Worm (Caenorhabditis elegans): ENCODE measurements around the gene clh-2.

clh-2 gene

ce11 chrII:11307953-11308352 is 43.7 kb upstream of the clh-2 start:
- TF ChIP-seq elt-1 (tag; optimal IDR thresholded peaks at IDR 0.05; ENCODE audit: borderline replicate concordance, insufficient read depth) (no peak), mls-2 (tag; optimal IDR thresholded peaks at IDR 0.05) (no peak), flh-1 (GFP tag; optimal IDR thresholded peaks at IDR 0.05) (no peak), ham-2 (GFP tag; optimal IDR thresholded peaks at IDR 0.05) (no peak), lin-13 (tag; optimal IDR thresholded peaks at IDR 0.05) (no peak), mep-1 (tag; optimal IDR thresholded peaks at IDR 0.05) (no peak), ces-1 (GFP tag; optimal IDR thresholded peaks at IDR 0.05) (no peak), unc-39 (tag; optimal IDR thresholded peaks at IDR 0.05) (no peak), unc-120 (tag; optimal IDR thresholded peaks at IDR 0.05; ENCODE audit: poor library complexity, severe bottlenecking) (peak; percentile 23), snpc-4 (tag; optimal IDR thresholded peaks at IDR 0.05) (no peak), drap-1 (GFP tag; optimal IDR thresholded peaks at IDR 0.05) (no peak), M03D4.4 (tag; optimal IDR thresholded peaks at IDR 0.05) (no peak), hlh-1 (tag; optimal IDR thresholded peaks at IDR 0.05) (no peak), zip-8 (tag; optimal IDR thresholded peaks at IDR 0.05) (no peak), bed-3 (GFP tag; optimal IDR thresholded peaks at IDR 0.05) (no peak), nhr-237 (tag; optimal IDR thresholded peaks at IDR 0.05) (no peak), unc-62 (GFP tag; optimal IDR thresholded peaks at IDR 0.05) (peak; percentile 5)

ce11 chrII:11312223-11312622 is 39.5 kb upstream of the clh-2 start, which contains the start of gene T24F1.7:
TSS of gene T24F1.7 (plus strand) at chrII:11312523.
- no peak for TF ChIP-seq nhr-12 (tag; optimal IDR thresholded peaks at IDR 0.05)

ce11 chrII:11314165-11314564 is 37.5 kb upstream of the clh-2 start, which contains the start of gene T24F1.4:
TSS of gene T24F1.4 (minus strand) at chrII:11314265.
- TF ChIP-seq nhr-12 (tag; optimal IDR thresholded peaks at IDR 0.05) (no peak), lin-13 (tag; optimal IDR thresholded peaks at IDR 0.05) (no peak), unc-62 (GFP tag; optimal IDR thresholded peaks at IDR 0.05) (no peak), drap-1 (GFP tag; optimal IDR thresholded peaks at IDR 0.05) (no peak), ces-1 (GFP tag; optimal IDR thresholded peaks at IDR 0.05) (no peak), sem-2 (GFP tag; optimal IDR thresholded peaks at IDR 0.05) (no peak), elt-3 (tag; optimal IDR thresholded peaks at IDR 0.05) (no peak)

ce11 chrII:11316663-11317062 is 35.0 kb upstream of the clh-2 start:
- TF ChIP-seq elt-3 (tag; optimal IDR thresholded peaks at IDR 0.05) (no peak), ces-1 (GFP tag; optimal IDR thresholded peaks at IDR 0.05) (peak; percentile 26), blmp-1 (tag; optimal IDR thresholded peaks at IDR 0.05) (no peak), ceh-43 (GFP tag; optimal IDR thresholded peaks at IDR 0.05) (no peak), nhr-237 (tag; optimal IDR thresholded peaks at IDR 0.05) (no peak), lin-32 (GFP tag; optimal IDR thresholded peaks at IDR 0.05) (no peak)

ce11 chrII:11319591-11319990 is 32.1 kb upstream of the clh-2 start, which contains the start of gene nlp-51:
TSS of gene nlp-51 (minus strand) at chrII:11319691.
- no peak for TF ChIP-seq bed-3 (GFP tag; optimal IDR thresholded peaks at IDR 0.05)
- TF ChIP-seq unc-39 (tag; optimal IDR thresholded peaks at IDR 0.05): no peak
- TF ChIP-seq ceh-43 (GFP tag; optimal IDR thresholded peaks at IDR 0.05): no peak
- TF ChIP-seq lin-13 (tag; optimal IDR thresholded peaks at IDR 0.05): no peak
- no peak for TF ChIP-seq unc-62 (GFP tag; optimal IDR thresholded peaks at IDR 0.05)
- TF ChIP-seq drap-1 (GFP tag; optimal IDR thresholded peaks at IDR 0.05): no peak
- TF ChIP-seq nhr-76 (tag; optimal IDR thresholded peaks at IDR 0.05): no peak
- no peak for TF ChIP-seq nhr-28 (tag; optimal IDR thresholded peaks at IDR 0.05)
- no peak for TF ChIP-seq lin-32 (GFP tag; optimal IDR thresholded peaks at IDR 0.05)

- no peak for TF ChIP-seq sem-2 (GFP tag; optimal IDR thresholded peaks at IDR 0.05)
- TF ChIP-seq ces-1 (GFP tag; optimal IDR thresholded peaks at IDR 0.05): peak; percentile 38
Observed at ce11 chrII:11329021-11329479, 22.6 kb upstream of the clh-2 start, which contains the start of gene tag-180. TSS of gene tag-180 (minus strand) at chrII:11329429.

- no peak for TF ChIP-seq lsy-2 (tag; optimal IDR thresholded peaks at IDR 0.05)
- no peak for TF ChIP-seq nhr-2 (tag; optimal IDR thresholded peaks at IDR 0.05)
- no peak for TF ChIP-seq lin-32 (GFP tag; optimal IDR thresholded peaks at IDR 0.05)
- TF ChIP-seq ceh-39 (tag; optimal IDR thresholded peaks at IDR 0.05): no peak
- peak; percentile 38 for TF ChIP-seq ces-1 (GFP tag; optimal IDR thresholded peaks at IDR 0.05)
- TF ChIP-seq nhr-12 (tag; optimal IDR thresholded peaks at IDR 0.05): no peak
- no peak for TF ChIP-seq ceh-43 (GFP tag; optimal IDR thresholded peaks at IDR 0.05)
Observed at ce11 chrII:11333375-11333774, 18.3 kb upstream of the clh-2 start.

Measured in whole organism, mixed stage, embryonic.